Fruit fly (Drosophila melanogaster) whole organism, prepupa: Measurements from ENCODE around the gene Cht11.

ENCODE experiments used
- Blimp-1 ChIP-seq: fragments of 200-800 bp; sonication (Bioruptor generic); optimal IDR thresholded peaks from 3 replicates; lab custom pipeline; 2017; ENCODE audit warnings: missing biosample characterization, missing genetic modification characterization, mild to moderate bottlenecking, moderate library complexity, missing genetic modification reagents
- CG10631 ChIP-seq: fragments of 200-800 bp; sonication (Bioruptor generic); optimal IDR thresholded peaks from 2 replicates; lab custom pipeline; 2016; ENCODE audit warnings: missing biosample characterization, missing genetic modification characterization
- CG10669 ChIP-seq: fragments of 200-800 bp; sonication (Bioruptor generic); optimal IDR thresholded peaks from 3 replicates; lab custom pipeline; 2018; ENCODE audit warnings: missing biosample characterization, mild to moderate bottlenecking, missing genetic modification characterization, moderate library complexity
- CG11902 ChIP-seq: fragments of 200-800 bp; sonication (Bioruptor generic); optimal IDR thresholded peaks from 3 replicates; lab custom pipeline; 2016; ENCODE audit warnings: missing biosample characterization, missing genetic modification characterization
- CG15336 ChIP-seq: fragments of 200-800 bp; sonication (Bioruptor generic); IDR thresholded peaks from 2 replicates; pipeline ENCODE4 v1.3.6; 2022; ENCODE audit warnings: missing biosample characterization, missing genetic modification characterization
- CG1621 ChIP-seq: fragments of 200-800 bp; sonication (Bioruptor generic); optimal IDR thresholded peaks from 3 replicates; lab custom pipeline; 2018; ENCODE audit warnings: missing biosample characterization, mild to moderate bottlenecking, missing genetic modification characterization
- CG16779 ChIP-seq: fragments of 200-800 bp; sonication (Bioruptor generic); optimal IDR thresholded peaks from 3 replicates; lab custom pipeline; 2017; ENCODE audit warnings: missing biosample characterization, mild to moderate bottlenecking, missing genetic modification characterization
- CG3032 ChIP-seq: fragments of 200-800 bp; optimal IDR thresholded peaks from 2 replicates; lab custom pipeline; 2019; ENCODE audit warnings: missing biosample characterization, mild to moderate bottlenecking, missing genetic modification characterization, moderate library complexity
- CG31627 ChIP-seq: fragments of 200-800 bp; sonication (Bioruptor generic); optimal IDR thresholded peaks from 3 replicates; lab custom pipeline; 2016; ENCODE audit warnings: missing biosample characterization, missing genetic modification characterization
- CG32006 ChIP-seq: fragments of 200-800 bp; sonication (Bioruptor generic); optimal IDR thresholded peaks from 3 replicates; lab custom pipeline; 2017; ENCODE audit warnings: missing biosample characterization, mild to moderate bottlenecking, missing genetic modification characterization
- CG34406 ChIP-seq: fragments of 200-800 bp; sonication (Bioruptor generic); optimal IDR thresholded peaks from 3 replicates; lab custom pipeline; 2016; ENCODE audit warnings: missing biosample characterization, missing genetic modification characterization
- CG3919 ChIP-seq: fragments of 200-800 bp; sonication (Bioruptor generic); optimal IDR thresholded peaks from 3 replicates; lab custom pipeline; 2016; ENCODE audit warnings: missing biosample characterization, missing genetic modification characterization
- CG4318 ChIP-seq: fragments of 200-800 bp; sonication (Bioruptor generic); optimal IDR thresholded peaks from 3 replicates; lab custom pipeline; 2017; ENCODE audit warnings: missing biosample characterization, mild to moderate bottlenecking, missing genetic modification characterization
- CG6163 ChIP-seq: fragments of 200-800 bp; sonication (Bioruptor generic); IDR thresholded peaks from 3 replicates; pipeline ENCODE4 v1.3.6; 2022; ENCODE audit warnings: missing biosample characterization, missing genetic modification characterization
- CG6276 ChIP-seq: fragments of 200-800 bp; sonication (Bioruptor generic); optimal IDR thresholded peaks from 2 replicates; lab custom pipeline; 2017; ENCODE audit warnings: missing biosample characterization, mild to moderate bottlenecking, missing genetic modification characterization
- CG6792 ChIP-seq: fragments of 200-800 bp; sonication (Bioruptor generic); optimal IDR thresholded peaks from 3 replicates; lab custom pipeline; 2016; ENCODE audit warnings: missing biosample characterization, missing genetic modification characterization
- CG6854 ChIP-seq: fragments of 200-800 bp; sonication (Bioruptor generic); optimal IDR thresholded peaks from 2 replicates; lab custom pipeline; 2017; ENCODE audit warnings: missing biosample characterization, mild to moderate bottlenecking, missing genetic modification characterization
- CG7368 ChIP-seq: fragments of 200-800 bp; sonication (Bioruptor generic); optimal IDR thresholded peaks from 3 replicates; lab custom pipeline; 2016; ENCODE audit warnings: missing biosample characterization, missing genetic modification characterization
- CG8119 ChIP-seq: fragments of 200-800 bp; sonication (Bioruptor generic); IDR thresholded peaks from 3 replicates; pipeline ENCODE4 v1.3.6; 2022; ENCODE audit warnings: missing biosample characterization, missing genetic modification characterization
- CG8319 ChIP-seq: fragments of 200-800 bp; sonication (Bioruptor generic); optimal IDR thresholded peaks from 3 replicates; lab custom pipeline; 2016; ENCODE audit warnings: missing biosample characterization, missing genetic modification characterization
- CG8632 ChIP-seq: fragments of 200-800 bp; sonication (Bioruptor generic); optimal IDR thresholded peaks from 3 replicates; lab custom pipeline; 2016; ENCODE audit warnings: missing biosample characterization, missing genetic modification characterization
- CG9139 ChIP-seq: fragments of 200-800 bp; sonication (Bioruptor generic); optimal IDR thresholded peaks from 3 replicates; lab custom pipeline; 2017; ENCODE audit warnings: missing biosample characterization, mild to moderate bottlenecking, missing genetic modification characterization
- Eip75B ChIP-seq: fragments of 200-800 bp; sonication (Bioruptor generic); optimal IDR thresholded peaks from 3 replicates; lab custom pipeline; 2016; ENCODE audit warnings: missing biosample characterization, missing genetic modification characterization
- Eip78C ChIP-seq: fragments of 200-800 bp; sonication (Bioruptor generic); peaks from one replicate; lab custom pipeline; 2016; ENCODE audit warnings: missing biosample characterization, missing genetic modification characterization
- Eip93F ChIP-seq: fragments of 200-800 bp; sonication (Bioruptor generic); optimal IDR thresholded peaks from 2 replicates; lab custom pipeline; 2016; ENCODE audit warnings: missing biosample characterization, mild to moderate bottlenecking, missing genetic modification characterization
- Ets21C ChIP-seq: fragments of 200-800 bp; sonication (Bioruptor generic); optimal IDR thresholded peaks from 3 replicates; lab custom pipeline; 2016; ENCODE audit warnings: missing biosample characterization, missing genetic modification characterization
- Gug ChIP-seq: fragments of 200-800 bp; sonication (Bioruptor generic); IDR thresholded peaks from 2 replicates; pipeline ENCODE4 v1.3.6; 2022; ENCODE audit warnings: missing biosample characterization, missing genetic modification characterization
- Hr38 ChIP-seq: sonication (Bioruptor generic); optimal IDR thresholded peaks from 2 replicates; lab custom pipeline; 2016; ENCODE audit warnings: missing biosample characterization, missing genetic modification characterization
- Hr39 ChIP-seq: fragments of 200-800 bp; sonication (Bioruptor generic); optimal IDR thresholded peaks from 2 replicates; lab custom pipeline; 2016; ENCODE audit warnings: missing biosample characterization, missing genetic modification characterization
- Hr4 ChIP-seq: fragments of 200-800 bp; sonication (Bioruptor generic); optimal IDR thresholded peaks from 3 replicates; lab custom pipeline; 2016; ENCODE audit warnings: missing biosample characterization, missing genetic modification characterization
- Lpt ChIP-seq: fragments of 200-800 bp; sonication (Bioruptor generic); optimal IDR thresholded peaks from 3 replicates; lab custom pipeline; 2016; ENCODE audit warnings: missing biosample characterization, missing genetic modification characterization
- OdsH ChIP-seq: fragments of 200-800 bp; sonication (Bioruptor generic); optimal IDR thresholded peaks from 3 replicates; lab custom pipeline; 2016; ENCODE audit warnings: missing biosample characterization, missing genetic modification characterization
- Sox14 ChIP-seq: fragments of 200-800 bp; sonication (Bioruptor generic); optimal IDR thresholded peaks from 3 replicates; lab custom pipeline; 2016; ENCODE audit warnings: missing biosample characterization, missing genetic modification characterization
- Sox15 ChIP-seq: fragments of 200-800 bp; sonication (Bioruptor generic); optimal IDR thresholded peaks from 3 replicates; lab custom pipeline; 2016; ENCODE audit warnings: missing biosample characterization, missing genetic modification characterization
- achi ChIP-seq: fragments of 200-800 bp; sonication (Bioruptor generic); optimal IDR thresholded peaks from 3 replicates; lab custom pipeline; 2016; ENCODE audit warnings: missing biosample characterization, missing genetic modification characterization
- acj6 ChIP-seq: fragments of 200-800 bp; sonication (Bioruptor generic); optimal IDR thresholded peaks from 3 replicates; lab custom pipeline; 2016; ENCODE audit warnings: missing biosample characterization, missing genetic modification characterization
- dac ChIP-seq: fragments of 200-800 bp; sonication (Bioruptor generic); optimal IDR thresholded peaks from 2 replicates; lab custom pipeline; 2017; ENCODE audit warnings: missing biosample characterization, mild to moderate bottlenecking, missing genetic modification characterization
- eg ChIP-seq: fragments of 200-800 bp; sonication (Bioruptor generic); IDR thresholded peaks from 3 replicates; pipeline ENCODE4 v1.3.6; 2022; ENCODE audit warnings: missing biosample characterization, missing genetic modification characterization
- fd59A ChIP-seq: fragments of 200-800 bp; sonication (Bioruptor generic); optimal IDR thresholded peaks from 2 replicates; lab custom pipeline; 2017; ENCODE audit warnings: missing biosample characterization, mild to moderate bottlenecking, missing genetic modification characterization, missing genetic modification reagents
- fd85E ChIP-seq: fragments of 200-800 bp; sonication (Bioruptor generic); optimal IDR thresholded peaks from 3 replicates; lab custom pipeline; 2016; ENCODE audit warnings: missing biosample characterization, missing genetic modification characterization
- fkh ChIP-seq: fragments of 200-800 bp; sonication (Bioruptor generic); optimal IDR thresholded peaks from 3 replicates; lab custom pipeline; 2017; ENCODE audit warnings: missing biosample characterization, mild to moderate bottlenecking, missing genetic modification characterization, moderate library complexity
- lz ChIP-seq: fragments of 200-800 bp; sonication (Bioruptor generic); optimal IDR thresholded peaks from 3 replicates; lab custom pipeline; 2016; ENCODE audit warnings: missing biosample characterization, missing genetic modification characterization
- net ChIP-seq: fragments of 200-800 bp; sonication (Bioruptor generic); optimal IDR thresholded peaks from 3 replicates; lab custom pipeline; 2016; ENCODE audit warnings: missing biosample characterization, missing genetic modification characterization
- ss ChIP-seq, 2 experiments: fragments of 200-800 bp; sonication (Bioruptor generic); optimal IDR thresholded peaks; 2 replicates in 1 of 2; 3 replicates in 1 of 2; lab custom pipeline; 2017 to 2018; ENCODE audit warnings: mild to moderate bottlenecking in 2 of 2, missing biosample characterization in 2 of 2, missing genetic modification characterization in 2 of 2, moderate library complexity in 1 of 2
- svp ChIP-seq: fragments of 200-800 bp; sonication (Bioruptor generic); peaks from one replicate; lab custom pipeline; 2016; ENCODE audit warnings: missing biosample characterization, missing genetic modification characterization
- topi ChIP-seq: fragments of 200-800 bp; sonication (Bioruptor generic); optimal IDR thresholded peaks from 3 replicates; lab custom pipeline; 2016; ENCODE audit warnings: missing biosample characterization, missing genetic modification characterization
- vri ChIP-seq: fragments of 200-800 bp; sonication (Bioruptor generic); optimal IDR thresholded peaks from 3 replicates; lab custom pipeline; 2016; ENCODE audit warnings: missing biosample characterization, mild to moderate bottlenecking, missing genetic modification characterization

The Cht11 gene

DNA sequence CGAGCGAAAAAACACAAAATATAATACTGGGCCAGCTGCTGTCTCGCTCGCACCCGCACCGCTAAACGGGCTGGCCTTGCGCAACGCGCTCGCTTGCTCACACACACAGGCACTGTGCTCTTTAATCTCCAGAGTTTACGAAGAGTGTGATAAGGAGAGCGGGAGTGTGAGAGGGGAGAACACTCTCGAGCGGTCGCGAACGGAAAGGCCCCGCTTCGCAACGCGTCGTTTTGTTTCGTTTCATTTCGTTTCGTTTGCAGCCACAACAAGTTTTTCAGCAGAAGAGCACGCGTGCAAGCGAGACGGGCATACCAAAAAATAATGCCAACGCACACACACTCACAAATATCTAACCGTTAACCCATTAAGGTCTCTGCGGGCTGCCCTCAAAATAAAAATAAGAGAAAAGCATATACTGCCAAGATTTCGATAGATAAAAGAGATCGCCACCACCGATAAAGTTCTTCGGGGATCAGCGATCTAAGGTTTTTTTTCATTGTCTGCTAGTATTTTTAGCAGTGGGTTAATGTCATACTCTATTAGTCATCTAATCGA lies 12.3 kb upstream of the Cht11 start (continued):
- TF ChIP-seq fd59A (GFP tag; lab: Kevin White, UChicago) (peak; percentile 69), CG1621 (tag; lab: Kevin White, UChicago) (peak; percentile 64), Sox15 (peak; percentile 62), CG31627 (GFP tag; lab: Kevin White, UChicago) (peak; percentile 79), CG8119 (GFP tag; lab: Robert Waterston, UW) (peak; percentile 82), fkh (GFP tag; lab: Kevin White, UChicago) (peak; percentile 78), Eip93F (GFP tag; lab: Kevin White, UChicago) (peak; percentile 1), CG8632 (GFP tag; lab: Kevin White, UChicago) (peak; percentile 69), vri (peak; percentile 72), Hr39 (peak; percentile 78), CG10669 (GFP tag; lab: Kevin White, UChicago) (peak; percentile 75), Eip75B (GFP tag; lab: Kevin White, UChicago) (peak; percentile 69), CG8319 (GFP tag; lab: Kevin White, UChicago) (no peak), Hr38 (GFP tag; lab: Kevin White, UChicago) (peak; percentile 41), CG3032 (peak; percentile 74), CG6792 (GFP tag; lab: Kevin White, UChicago) (peak; percentile 54), CG34406 (GFP tag; lab: Kevin White, UChicago) (peak; percentile 66), CG10631 (GFP tag; lab: Kevin White, UChicago) (peak; percentile 78), CG6854 (peak; percentile 40), Ets21C (peak; percentile 69), CG16779 (tag; lab: Kevin White, UChicago) (peak; percentile 42), svp (GFP tag; lab: Kevin White, UChicago) (peak; percentile 94), Blimp-1 (peak; percentile 48), Gug (peak; percentile 88), fd85E (no peak), CG15336 (GFP tag; lab: Robert Waterston, UW) (peak; percentile 92), Hr4 (GFP tag; lab: Kevin White, UChicago) (peak; percentile 83), CG6163 (GFP tag; lab: Robert Waterston, UW) (peak; percentile 83), Sox14 (GFP tag; lab: Kevin White, UChicago) (peak; percentile 84), Lpt (peak; percentile 10), Eip78C (GFP tag; lab: Kevin White, UChicago) (peak; percentile 95), CG9139 (peak; percentile 23), dac (GFP tag; lab: Kevin White, UChicago) (peak; percentile 67), OdsH (GFP tag; lab: Kevin White, UChicago) (peak; percentile 71), lz (peak; percentile 86), CG6276 (peak; percentile 80)

DNA sequence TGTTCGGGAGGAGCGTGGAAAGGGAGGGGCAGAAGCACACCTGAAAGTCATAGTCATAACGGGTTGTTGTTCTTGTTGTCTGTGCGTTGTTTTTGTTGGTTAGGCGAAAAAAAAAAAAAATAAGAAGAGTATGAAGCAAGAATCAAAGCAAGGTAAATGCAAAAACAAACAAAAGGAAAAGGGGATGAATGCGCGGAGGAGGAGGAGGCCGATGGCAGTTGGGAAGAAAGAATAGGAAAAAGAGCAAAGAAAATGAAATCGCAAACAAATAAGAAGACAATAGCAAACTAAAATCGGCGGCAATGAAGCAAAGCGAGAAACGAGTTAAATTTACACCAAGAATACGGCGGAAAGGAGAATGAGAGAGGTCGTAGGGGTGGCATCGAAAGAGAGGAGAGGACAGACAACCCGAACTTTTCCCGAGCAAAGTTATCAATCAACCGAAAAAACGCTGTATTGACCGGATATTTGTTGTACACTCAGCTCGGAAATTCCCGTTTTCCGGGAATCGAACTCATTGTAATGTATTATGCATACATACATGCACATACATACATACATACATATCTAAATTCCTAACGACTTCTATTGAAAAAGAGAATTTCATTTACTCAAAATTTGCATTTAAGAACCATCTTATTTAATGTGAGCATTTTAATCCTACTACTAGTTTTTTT lies 11.2 kb upstream of the Cht11 start:
- TF ChIP-seq achi (GFP tag; lab: Kevin White, UChicago) (no peak), CG9139 (no peak), CG15336 (GFP tag; lab: Robert Waterston, UW) (0 out of 2 replicates have a peak, but pooled peaks have one; percentile 13), eg (GFP tag; lab: Robert Waterston, UW) (no peak), CG31627 (GFP tag; lab: Kevin White, UChicago) (no peak), acj6 (GFP tag; lab: Kevin White, UChicago) (no peak), CG8632 (GFP tag; lab: Kevin White, UChicago) (no peak), CG11902 (GFP tag; lab: Kevin White, UChicago) (no peak), CG8319 (GFP tag; lab: Kevin White, UChicago) (no peak), Hr4 (GFP tag; lab: Kevin White, UChicago) (peak; percentile 46), CG3919 (GFP tag; lab: Kevin White, UChicago) (no peak), dac (GFP tag; lab: Kevin White, UChicago) (no peak), Gug (no peak), CG7368 (GFP tag; lab: Kevin White, UChicago) (no peak), ss (GFP tag; optimal IDR thresholded peaks at IDR 0.05; lab: Kevin White, UChicago) (peak; percentile 10 to 32), CG6854 (no peak), topi (no peak), CG4318 (GFP tag; lab: Kevin White, UChicago) (no peak), fkh (GFP tag; lab: Kevin White, UChicago) (peak; percentile 44), vri (no peak), CG8119 (GFP tag; lab: Robert Waterston, UW) (peak; percentile 58; the same call in 2 of the 3 replicates), lz (no peak), Sox15 (no peak), CG6163 (GFP tag; lab: Robert Waterston, UW) (no peak; the same call in 2 of the 3 replicates), Hr38 (GFP tag; lab: Kevin White, UChicago) (no peak), CG34406 (GFP tag; lab: Kevin White, UChicago) (no peak), net (GFP tag; lab: Kevin White, UChicago) (no peak), Sox14 (GFP tag; lab: Kevin White, UChicago) (no peak), CG16779 (tag; lab: Kevin White, UChicago) (no peak), CG32006 (GFP tag; lab: Kevin White, UChicago) (peak; percentile 20)
